Worm (Caenorhabditis elegans) whole organism, late embryonic: ENCODE data around the gene btb-14.

Experiments
- C38D4.7 ChIP-seq: fragments of 200-800 bp; sonication (Bioruptor generic); optimal IDR thresholded peaks from 2 replicates; lab custom pipeline; 2018; ENCODE audit warnings: mild to moderate bottlenecking, missing genetic modification characterization, moderate library complexity, missing compliant biosample characterization
- K02D7.2 ChIP-seq: sonication (generic microtip); optimal IDR thresholded peaks from 2 replicates; lab custom pipeline; 2017; ENCODE audit warnings: mild to moderate bottlenecking, missing genetic modification characterization, missing compliant biosample characterization
- ceh-18 ChIP-seq: sonication (generic microtip); optimal IDR thresholded peaks from 2 replicates; lab custom pipeline; 2016; ENCODE audit warnings: missing genetic modification characterization, missing compliant biosample characterization
- ceh-2 ChIP-seq: sonication (generic microtip); optimal IDR thresholded peaks from 2 replicates; lab custom pipeline; 2016; ENCODE audit warnings: missing genotype, missing genetic modification characterization, missing compliant biosample characterization
- ceh-30 ChIP-seq: fragments of 150-350 bp; optimal IDR thresholded peaks from 2 replicates; lab custom pipeline; 2014; ENCODE audit warnings: missing biosample characterization, missing genetic modification characterization
- ceh-31 ChIP-seq: sonication (generic microtip); optimal IDR thresholded peaks from 2 replicates; lab custom pipeline; 2016; ENCODE audit warnings: missing genetic modification characterization, missing compliant biosample characterization
- ceh-45 ChIP-seq: fragments of 200-800 bp; sonication (Bioruptor generic); IDR thresholded peaks from 2 replicates; pipeline ENCODE4 v1.3.6; 2022; ENCODE audit warnings: missing genetic modification reagents, missing genetic modification characterization, missing compliant biosample characterization
- ceh-6 ChIP-seq: fragments of 200-800 bp; sonication (Bioruptor generic); optimal IDR thresholded peaks from 2 replicates; lab custom pipeline; 2018; ENCODE audit warnings: mild to moderate bottlenecking, missing genetic modification characterization, missing compliant biosample characterization
- ceh-9 ChIP-seq: sonication (generic microtip); optimal IDR thresholded peaks from 2 replicates; lab custom pipeline; 2016; ENCODE audit warnings: mild to moderate bottlenecking, missing genetic modification characterization, inconsistent platforms, missing compliant biosample characterization
- che-1 ChIP-seq: sonication (generic microtip); optimal IDR thresholded peaks from 2 replicates; lab custom pipeline; 2016; ENCODE audit warnings: mild to moderate bottlenecking, missing genetic modification characterization, missing compliant biosample characterization
- dmd-4 ChIP-seq: sonication (generic microtip); optimal IDR thresholded peaks from 2 replicates; lab custom pipeline; 2016; ENCODE audit warnings: borderline replicate concordance, missing genetic modification characterization, missing compliant biosample characterization
- elt-2 ChIP-seq: sonication (generic microtip); optimal IDR thresholded peaks from 2 replicates; lab custom pipeline; 2016; ENCODE audit warnings: missing genetic modification reagents, missing genetic modification characterization, missing compliant biosample characterization
- eyg-1 ChIP-seq: sonication (generic microtip); optimal IDR thresholded peaks from 2 replicates; lab custom pipeline; 2016; ENCODE audit warnings: missing genotype, missing genetic modification characterization, missing compliant biosample characterization
- hlh-13 ChIP-seq: fragments of 200-800 bp; sonication (Bioruptor generic); optimal IDR thresholded peaks from 2 replicates; lab custom pipeline; 2018; ENCODE audit warnings: mild to moderate bottlenecking, missing genetic modification characterization, missing compliant biosample characterization
- hlh-15 ChIP-seq: sonication (generic microtip); optimal IDR thresholded peaks from 2 replicates; lab custom pipeline; 2016; ENCODE audit warnings: missing genetic modification characterization, missing compliant biosample characterization
- hlh-30 ChIP-seq: sonication (generic microtip); optimal IDR thresholded peaks from 2 replicates; lab custom pipeline; 2017; ENCODE audit warnings: antibody characterized with exemption, missing genetic modification characterization, missing compliant biosample characterization; ENCODE audit not compliant: insufficient read depth
- hlh-8 ChIP-seq: sonication (generic microtip); optimal IDR thresholded peaks from 2 replicates; lab custom pipeline; 2016; ENCODE audit warnings: missing genotype, missing genetic modification characterization, missing compliant biosample characterization
- lim-6 ChIP-seq: sonication (generic microtip); optimal IDR thresholded peaks from 2 replicates; lab custom pipeline; 2016; ENCODE audit warnings: missing genetic modification characterization, missing compliant biosample characterization
- mec-3 ChIP-seq: sonication (generic microtip); optimal IDR thresholded peaks from 2 replicates; lab custom pipeline; 2016; ENCODE audit warnings: borderline replicate concordance, missing genetic modification characterization, missing compliant biosample characterization
- nfya-1 ChIP-seq: sonication (generic microtip); optimal IDR thresholded peaks from 2 replicates; lab custom pipeline; 2017; ENCODE audit warnings: missing genetic modification characterization, mild to moderate bottlenecking, missing compliant biosample characterization, antibody characterized with exemption, moderate library complexity
- nhr-11 ChIP-seq: fragments of 150-350 bp; optimal IDR thresholded peaks from 2 replicates; lab custom pipeline; 2014; ENCODE audit warnings: missing biosample characterization, missing genetic modification characterization
- nhr-232 ChIP-seq: sonication (generic microtip); optimal IDR thresholded peaks from 2 replicates; lab custom pipeline; 2016; ENCODE audit warnings: missing genetic modification characterization, missing compliant biosample characterization
- npax-4 ChIP-seq: sonication (generic microtip); optimal IDR thresholded peaks from 2 replicates; lab custom pipeline; 2016; ENCODE audit warnings: missing genetic modification characterization, missing compliant biosample characterization
- pag-3 ChIP-seq: sonication (generic microtip); optimal IDR thresholded peaks from 2 replicates; lab custom pipeline; 2016; ENCODE audit warnings: missing compliant biosample characterization, missing genetic modification characterization, borderline replicate concordance
- pax-1 ChIP-seq: fragments of 150-350 bp; optimal IDR thresholded peaks from 2 replicates; lab custom pipeline; 2014; ENCODE audit warnings: missing biosample characterization, missing genetic modification characterization
- pros-1 ChIP-seq: fragments of 150-350 bp; optimal IDR thresholded peaks from 2 replicates; lab custom pipeline; 2014; ENCODE audit warnings: missing biosample characterization, missing genetic modification reagents, missing genetic modification characterization
- sox-4 ChIP-seq: sonication (generic microtip); optimal IDR thresholded peaks from 2 replicates; lab custom pipeline; 2017; ENCODE audit warnings: mild to moderate bottlenecking, missing genetic modification characterization, inconsistent platforms, missing compliant biosample characterization
- syd-9 ChIP-seq: sonication (generic microtip); optimal IDR thresholded peaks from 2 replicates; lab custom pipeline; 2016; ENCODE audit warnings: mild to moderate bottlenecking, missing genetic modification characterization, moderate library complexity, missing compliant biosample characterization
- unc-3 ChIP-seq, 2 experiments: fragments of 200-800 bp in 1 of 2; sonication (Bioruptor generic) in 1 of 2; sonication (generic microtip) in 1 of 2; conservative IDR thresholded peaks in 1 of 2; optimal IDR thresholded peaks in 1 of 2; 2 replicates each; pipeline versions ENCODE4 v1.3.6 to Lab custom; 2016 to 2022; ENCODE audit warnings: missing compliant biosample characterization in 2 of 2, missing genetic modification characterization in 2 of 2, missing genetic modification reagents in 1 of 2
- unc-42 ChIP-seq: sonication (generic microtip); optimal IDR thresholded peaks from 2 replicates; lab custom pipeline; 2016; ENCODE audit warnings: missing genotype, missing genetic modification characterization, missing compliant biosample characterization
- unc-55 ChIP-seq: sonication (generic microtip); optimal IDR thresholded peaks from 2 replicates; lab custom pipeline; 2017; ENCODE audit warnings: missing biosample characterization, missing genetic modification reagents, missing genetic modification characterization
- unc-86 ChIP-seq: sonication (generic microtip); optimal IDR thresholded peaks from 2 replicates; lab custom pipeline; 2016; ENCODE audit warnings: missing genetic modification characterization, missing compliant biosample characterization

The btb-14 gene

DNA sequence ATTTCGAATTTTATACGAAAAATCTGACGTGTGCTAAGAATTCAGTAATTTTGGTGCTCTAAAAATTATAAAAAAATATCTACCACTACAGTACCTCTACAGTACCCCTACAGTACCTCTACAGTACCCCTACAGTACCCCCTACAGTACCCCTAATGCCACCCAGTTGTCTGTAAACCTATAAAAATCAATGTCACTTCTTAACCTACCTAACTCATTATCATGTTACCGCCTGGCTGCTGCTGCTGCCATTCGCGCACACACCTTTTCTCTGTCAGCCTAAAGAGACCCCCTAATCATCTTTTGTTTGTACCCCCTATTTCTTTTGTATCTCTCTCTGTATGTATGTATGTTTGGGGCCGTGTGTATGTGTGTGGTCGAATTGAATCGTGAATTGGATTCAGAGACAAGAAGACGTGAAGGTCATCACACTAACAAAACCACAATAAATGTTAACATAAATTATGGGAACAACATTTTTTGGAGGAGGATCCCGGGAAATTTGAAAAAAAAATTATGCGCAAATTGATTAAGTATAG lies 32.5 kb upstream of the btb-14 start:
- no peak for TF ChIP-seq ceh-30 (tag; lab: Kevin White, UChicago)
- no peak for TF ChIP-seq nhr-11
- TF ChIP-seq nfya-1 (tag; lab: Kevin White, UChicago): peak; percentile 17
- no peak for TF ChIP-seq pros-1 (tag; lab: Kevin White, UChicago)
- TF ChIP-seq ceh-45: 0 out of 2 replicates have a peak, but pooled peaks have one; percentile 12
- peak; percentile 1 for TF ChIP-seq elt-2 (tag; lab: Kevin White, UChicago)
- TF ChIP-seq, all 69 proteins: peak for 3

DNA sequence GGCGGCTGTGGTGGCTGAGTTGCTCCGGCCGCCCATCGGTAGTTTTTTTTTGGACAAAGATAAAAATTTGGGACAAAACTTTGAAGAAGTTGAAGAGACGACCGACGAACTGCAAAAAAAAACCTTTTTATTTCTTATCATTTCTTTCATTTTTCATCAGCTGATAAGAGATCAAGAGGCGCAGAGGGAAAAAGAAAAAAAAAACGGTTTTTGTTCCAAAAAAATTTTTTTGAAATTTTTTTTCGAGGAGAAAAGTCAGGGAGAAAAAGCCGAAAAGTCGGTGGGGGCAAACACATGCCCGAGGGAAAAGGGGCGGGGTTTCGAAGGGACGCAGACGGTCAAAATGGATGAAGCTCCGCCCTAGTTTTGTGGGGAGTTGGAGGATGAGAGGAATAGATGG lies 31.1 kb upstream of the btb-14 start, which contains the start of gene ras-1:
ras-1 (minus strand) TSS at position 129 of the 400 bp plus-strand sequence.
- TF ChIP-seq hlh-30 (tag; lab: Kevin White, UChicago) (no peak), elt-2 (tag; lab: Kevin White, UChicago) (peak; percentile 22)
- TF ChIP-seq, all 69 proteins: peak for 1

ce11 chrII:12353104-12353503 lies 30.2 kb upstream of the btb-14 start:
- TF ChIP-seq K02D7.2 (tag; lab: Kevin White, UChicago): no peak
- TF ChIP-seq, all 69 proteins: peak for 0

DNA sequence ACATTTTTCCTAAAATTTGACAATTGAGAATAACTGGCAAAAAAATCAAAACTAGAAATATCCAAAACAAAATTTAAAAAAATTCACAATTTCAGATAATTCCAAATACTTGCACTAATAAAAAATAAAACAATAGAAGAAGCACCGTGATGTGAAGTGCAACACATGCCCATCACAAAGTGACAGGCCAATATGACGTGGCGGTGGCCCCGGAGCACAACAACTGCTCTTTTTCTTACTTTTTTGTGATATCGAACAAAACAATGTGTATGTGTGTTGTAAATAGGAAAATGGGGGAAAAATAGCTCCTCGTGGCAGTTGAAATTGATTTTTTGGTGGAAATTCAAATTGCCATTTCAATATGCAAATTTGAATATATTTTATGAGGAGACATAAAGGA lies 29.4 kb upstream of the btb-14 start:
- TF ChIP-seq hlh-13 (no peak), unc-55 (peak; percentile 96)

ce11 chrII:12362262-12362661 lies 21.0 kb upstream of the btb-14 start:
- TF ChIP-seq ceh-9 (tag; lab: Kevin White, UChicago) (no peak), npax-4 (tag; lab: Kevin White, UChicago) (no peak), ceh-18 (tag; lab: Kevin White, UChicago) (no peak), unc-86 (no peak), dmd-4 (tag; lab: Kevin White, UChicago) (no peak), ceh-2 (no peak), K02D7.2 (tag; lab: Kevin White, UChicago) (no peak), syd-9 (tag; lab: Kevin White, UChicago) (no peak), lim-6 (tag; lab: Kevin White, UChicago) (no peak), eyg-1 (no peak), C38D4.7 (no peak), ceh-6 (no peak), unc-55 (no peak), unc-42 (tag; lab: Kevin White, UChicago) (no peak), che-1 (tag; lab: Kevin White, UChicago) (no peak)

DNA sequence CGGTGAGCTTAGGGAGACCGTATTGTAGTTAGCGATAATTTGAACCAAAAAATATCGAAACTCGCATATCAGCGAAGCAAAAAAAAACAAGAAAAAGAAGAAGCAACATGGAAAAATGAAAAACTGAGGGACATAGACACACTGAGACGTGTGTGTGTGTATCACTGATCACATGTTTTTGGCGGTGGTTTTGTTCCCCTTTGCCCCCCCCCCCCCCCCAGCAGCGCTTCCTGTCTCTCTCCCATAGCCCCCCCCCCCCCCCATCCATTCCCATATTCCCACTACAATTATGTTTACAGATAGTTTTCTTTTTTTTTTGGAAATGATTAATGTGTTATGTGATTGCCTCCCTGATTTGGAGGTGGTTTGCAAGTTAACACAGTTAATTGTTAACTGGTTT lies 14.1 kb upstream of the btb-14 start:
- no peak for TF ChIP-seq nhr-232 (tag; lab: Kevin White, UChicago)
- TF ChIP-seq eyg-1: no peak
- TF ChIP-seq pax-1 (tag; lab: Kevin White, UChicago): no peak
- TF ChIP-seq ceh-31: no peak
- TF ChIP-seq ceh-9 (tag; lab: Kevin White, UChicago): no peak
- TF ChIP-seq mec-3 (tag; lab: Kevin White, UChicago): no peak
- no peak for TF ChIP-seq ceh-18 (tag; lab: Kevin White, UChicago)
- TF ChIP-seq sox-4 (tag; lab: Kevin White, UChicago): no peak
- TF ChIP-seq hlh-8 (tag; lab: Kevin White, UChicago): no peak
- TF ChIP-seq pag-3 (tag; lab: Kevin White, UChicago): no peak
- TF ChIP-seq hlh-15 (tag; lab: Kevin White, UChicago): no peak
- TF ChIP-seq unc-3 (GFP tag; conservative IDR thresholded peaks at IDR 0.05; lab: Robert Waterston, UW): no peak
- TF ChIP-seq unc-3 (tag; optimal IDR thresholded peaks at IDR 0.05; lab: Kevin White, UChicago): no peak
